Worm (Caenorhabditis elegans): ENCODE data around the gene agxt-1.
A peak's percentile ranks its signal among the peaks of the same experiment; 100 is the strongest.

agxt-1 gene

DNA sequence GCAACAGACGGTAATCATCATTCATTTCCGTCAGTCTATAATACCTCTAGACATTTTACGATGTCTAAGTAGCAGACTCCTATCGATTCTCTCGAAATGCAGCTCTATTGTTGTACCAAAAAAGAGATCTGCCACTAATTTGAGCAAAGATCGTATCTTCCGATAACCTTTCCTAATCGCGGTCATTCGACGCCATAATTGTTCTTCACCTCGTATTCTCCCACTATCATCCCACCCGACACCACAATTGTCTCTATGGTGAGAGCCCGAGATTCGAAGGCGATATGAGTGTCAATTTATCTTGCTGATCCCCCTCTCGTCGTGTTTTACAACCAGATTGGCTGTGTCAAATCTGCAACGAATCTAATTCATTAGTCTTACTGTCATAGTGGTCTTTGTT is 50.0 kb downstream of the agxt-1 start:
- TF ChIP-seq ceh-9 (tag; optimal IDR thresholded peaks at IDR 0.05) (no peak), egl-27 (tag; optimal IDR thresholded peaks at IDR 0.05) (no peak), nhr-11 (tag; optimal IDR thresholded peaks at IDR 0.05) (no peak), nfya-1 (tag; optimal IDR thresholded peaks at IDR 0.05; ENCODE audit: insufficient read depth) (no peak), ceh-82 (tag; optimal IDR thresholded peaks at IDR 0.05) (no peak), sea-2 (GFP tag; optimal IDR thresholded peaks at IDR 0.05) (no peak), snpc-4 (tag; optimal IDR thresholded peaks at IDR 0.05) (no peak)

DNA sequence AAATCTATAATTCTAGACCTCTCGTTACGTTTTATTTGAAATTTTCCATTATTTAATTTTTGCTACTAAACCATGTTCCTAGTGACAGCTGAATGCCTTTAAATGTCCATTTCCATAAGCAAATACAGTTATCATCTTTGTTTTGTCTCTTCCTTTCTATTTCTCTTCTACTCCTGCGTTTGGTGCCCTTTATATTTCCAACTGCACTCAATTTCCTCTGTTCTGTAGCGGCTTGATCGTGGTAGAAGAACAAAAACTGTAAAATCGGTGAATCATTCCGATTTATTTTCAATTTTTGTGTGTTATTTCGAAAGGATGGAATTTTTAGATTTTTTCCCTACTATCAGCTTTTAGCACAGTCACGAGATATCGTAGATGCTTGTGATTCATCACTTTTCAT is 50.5 kb downstream of the agxt-1 start:
- TF ChIP-seq nhr-76 (tag; optimal IDR thresholded peaks at IDR 0.05) (no peak), pqm-1 (tag; optimal IDR thresholded peaks at IDR 0.05) (peak; percentile 24), elt-2 (tag; optimal IDR thresholded peaks at IDR 0.05) (peak; percentile 21), fkh-2 (tag; optimal IDR thresholded peaks at IDR 0.05) (no peak), fkh-10 (GFP tag; optimal IDR thresholded peaks at IDR 0.05) (no peak), R02D3.7 (tag; optimal IDR thresholded peaks at IDR 0.05) (no peak), ceh-82 (tag; optimal IDR thresholded peaks at IDR 0.05) (no peak), ceh-28 (tag; optimal IDR thresholded peaks at IDR 0.05) (no peak), lin-39 (tag; optimal IDR thresholded peaks at IDR 0.05) (no peak)

DNA sequence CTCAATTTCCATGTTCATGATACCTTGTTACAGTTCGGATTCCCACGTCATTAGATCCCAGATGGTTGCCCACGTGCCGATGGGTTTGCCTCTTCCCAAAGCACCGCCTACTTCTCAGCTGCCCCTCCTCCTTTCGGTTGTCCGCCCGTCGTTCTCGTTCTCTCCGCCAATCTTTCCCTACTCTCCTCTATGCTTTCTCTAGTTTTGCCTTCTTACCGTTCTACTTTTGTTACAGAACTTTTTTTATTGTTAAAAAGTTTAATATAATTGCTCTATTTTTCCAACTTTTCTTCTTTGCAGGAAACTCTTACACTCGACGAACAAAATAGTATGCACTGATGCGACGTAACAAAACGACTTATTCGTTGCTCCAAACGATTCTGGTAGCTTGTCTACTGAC is 51.1 kb downstream of the agxt-1 start, which contains the start of gene lat-1:
lat-1 (plus strand) TSS at position 301 of the 400 bp plus-strand sequence.
- TF ChIP-seq nhr-237 (tag; optimal IDR thresholded peaks at IDR 0.05) (no peak), ceh-9 (tag; optimal IDR thresholded peaks at IDR 0.05) (no peak), daf-12 (tag; optimal IDR thresholded peaks at IDR 0.05) (no peak), egl-5 (tag; optimal IDR thresholded peaks at IDR 0.05) (no peak), ceh-82 (tag; optimal IDR thresholded peaks at IDR 0.05) (no peak), skn-1 (tag; optimal IDR thresholded peaks at IDR 0.05) (no peak), mdl-1 (tag; optimal IDR thresholded peaks at IDR 0.05) (no peak), ama-1 (optimal IDR thresholded peaks at IDR 0.05) (no peak), ztf-11 (tag; optimal IDR thresholded peaks at IDR 0.05) (no peak), nhr-67 (tag; optimal IDR thresholded peaks at IDR 0.05) (no peak), nhr-76 (tag; optimal IDR thresholded peaks at IDR 0.05) (no peak), zag-1 (tag; optimal IDR thresholded peaks at IDR 0.05) (no peak), egl-27 (tag; optimal IDR thresholded peaks at IDR 0.05) (no peak), fkh-2 (tag; optimal IDR thresholded peaks at IDR 0.05) (no peak), sea-2 (GFP tag; optimal IDR thresholded peaks at IDR 0.05) (no peak)

DNA sequence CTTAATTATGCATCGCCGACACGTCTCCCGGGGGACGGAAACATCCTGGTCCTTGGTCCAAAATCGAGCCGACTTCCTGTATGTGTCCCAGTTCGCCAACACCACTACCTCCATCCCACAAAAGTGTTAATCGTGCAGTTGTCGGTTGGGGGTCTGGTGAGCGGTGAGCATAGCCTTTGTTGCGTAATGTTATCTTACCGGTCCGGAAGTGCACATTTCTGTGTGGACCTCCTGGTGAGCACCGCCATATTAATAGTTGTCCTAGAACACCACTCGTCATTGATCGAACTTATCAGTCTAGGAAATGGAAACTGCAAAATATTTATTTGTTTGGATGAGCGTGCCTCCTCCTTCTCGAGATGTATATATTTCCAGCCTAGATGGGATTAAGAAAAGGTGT is 51.8 kb downstream of the agxt-1 start:
- TF ChIP-seq egl-5 (tag; optimal IDR thresholded peaks at IDR 0.05) (no peak), elt-3 (tag; optimal IDR thresholded peaks at IDR 0.05) (no peak), nhr-11 (tag; optimal IDR thresholded peaks at IDR 0.05) (no peak), elt-2 (tag; optimal IDR thresholded peaks at IDR 0.05) (no peak), ceh-16 (tag; optimal IDR thresholded peaks at IDR 0.05) (no peak), elt-1 (tag; optimal IDR thresholded peaks at IDR 0.05) (no peak), pqm-1 (tag; optimal IDR thresholded peaks at IDR 0.05) (no peak), jun-1 (tag; optimal IDR thresholded peaks at IDR 0.05) (no peak), nhr-67 (tag; optimal IDR thresholded peaks at IDR 0.05) (no peak), fkh-2 (tag; optimal IDR thresholded peaks at IDR 0.05) (no peak), daf-12 (tag; optimal IDR thresholded peaks at IDR 0.05) (no peak), skn-1 (tag; optimal IDR thresholded peaks at IDR 0.05) (no peak)

All from whole organism, L3 larva.